Worm (Caenorhabditis elegans) whole organism, L4/young adult: ENCODE data around the gene T21B4.15.

Experiments
- W03F9.2 ChIP-seq: fragments of 150-350 bp; optimal IDR thresholded peaks from 2 replicates; lab custom pipeline; 2014; ENCODE audit warnings: missing biosample characterization, missing genetic modification characterization
- dao-5 ChIP-seq: sonication (generic microtip); optimal IDR thresholded peaks from 2 replicates; lab custom pipeline; 2016; ENCODE audit warnings: missing genotype, missing genetic modification characterization, moderate library complexity, missing compliant biosample characterization

ce11 chrII:12448241-12448640, 41.8 kb upstream of the T21B4.15 start, which contains the start of gene srh-27:
- TF ChIP-seq dao-5 (tag; lab: Kevin White, UChicago) (no peak), W03F9.2 (no peak)
